Worm (Caenorhabditis elegans) whole organism, L1 larva: ENCODE measurements around the gene F29A7.4.
A peak's percentile ranks its signal among the peaks of the same experiment; 100 is the strongest.

ENCODE experiments used
- F16B12.6 ChIP-seq: fragments of 150-350 bp; optimal IDR thresholded peaks from 2 replicates; lab custom pipeline; 2014; ENCODE audit warnings: missing biosample characterization, missing genetic modification characterization
- aly-2 ChIP-seq: fragments of 150-350 bp; optimal IDR thresholded peaks from 2 replicates; lab custom pipeline; 2014; ENCODE audit warnings: missing biosample characterization, missing genetic modification characterization
- ama-1 ChIP-seq: fragments of 150-350 bp; optimal IDR thresholded peaks from 2 replicates; lab custom pipeline; 2014
- ceh-63 ChIP-seq: fragments of 200-800 bp; sonication (Bioruptor generic); optimal IDR thresholded peaks from 2 replicates; lab custom pipeline; 2018; ENCODE audit warnings: mild to moderate bottlenecking, missing genetic modification characterization, missing compliant biosample characterization
- ceh-82 ChIP-seq, 3 experiments: fragments of 150-350 bp in 1 of 3; sonication (generic microtip) in 2 of 3; optimal IDR thresholded peaks; 2 replicates each; lab custom pipeline; 2014 to 2017; ENCODE audit warnings: missing biosample characterization in 3 of 3, missing genetic modification characterization in 3 of 3
- ceh-88 ChIP-seq: fragments of 200-800 bp; sonication (Bioruptor generic); IDR thresholded peaks from 2 replicates; pipeline ENCODE4 v1.3.6; 2022; ENCODE audit warnings: missing genetic modification characterization, missing compliant biosample characterization
- dpl-1 ChIP-seq, 3 experiments: fragments of 150-350 bp in 2 of 3; sonication (generic microtip) in 1 of 3; optimal IDR thresholded peaks; 2 replicates each; lab custom pipeline; 2014 to 2017; ENCODE audit warnings: missing biosample characterization in 3 of 3, missing genetic modification characterization in 3 of 3, missing genetic modification reagents in 3 of 3
- efl-1 ChIP-seq, 4 experiments: fragments of 150-350 bp; optimal IDR thresholded peaks in 3 of 4; peaks in 1 of 4; 1 replicate in 1 of 4; 2 replicates in 3 of 4; lab custom pipeline; 2014; ENCODE audit warnings: missing biosample characterization in 2 of 4, missing genetic modification characterization in 2 of 4, missing genetic modification reagents in 2 of 4
- efl-3 ChIP-seq: fragments of 200-800 bp; sonication (Bioruptor generic); optimal IDR thresholded peaks from 2 replicates; lab custom pipeline; 2018; ENCODE audit warnings: mild to moderate bottlenecking, missing genetic modification characterization, missing compliant biosample characterization
- elt-2 ChIP-seq: sonication (generic microtip); optimal IDR thresholded peaks from 2 replicates; lab custom pipeline; 2016; ENCODE audit warnings: missing genetic modification characterization, mild to moderate bottlenecking, inconsistent platforms, missing compliant biosample characterization, missing genetic modification reagents
- fkh-10 ChIP-seq: sonication (generic microtip); optimal IDR thresholded peaks from 2 replicates; lab custom pipeline; 2017; ENCODE audit warnings: missing biosample characterization, missing genetic modification reagents, missing genetic modification characterization
- fkh-4 ChIP-seq: sonication (generic microtip); optimal IDR thresholded peaks from 2 replicates; lab custom pipeline; 2016; ENCODE audit warnings: missing compliant biosample characterization, missing genetic modification characterization, borderline replicate concordance
- fkh-8 ChIP-seq: sonication (generic microtip); optimal IDR thresholded peaks from 2 replicates; lab custom pipeline; 2016; ENCODE audit warnings: mild to moderate bottlenecking, missing genetic modification characterization, missing compliant biosample characterization
- hlh-17 ChIP-seq: fragments of 200-800 bp; sonication (Bioruptor generic); optimal IDR thresholded peaks from 2 replicates; lab custom pipeline; 2018; ENCODE audit warnings: missing genetic modification characterization, mild to moderate bottlenecking, missing compliant biosample characterization, moderate library complexity, borderline replicate concordance
- jun-1 ChIP-seq: fragments of 150-350 bp; optimal IDR thresholded peaks from 2 replicates; lab custom pipeline; 2014; ENCODE audit warnings: missing biosample characterization, missing genetic modification reagents, missing genetic modification characterization
- lin-13 ChIP-seq: fragments of 150-350 bp; optimal IDR thresholded peaks from 2 replicates; lab custom pipeline; 2014; ENCODE audit warnings: missing biosample characterization, missing genetic modification reagents, missing genetic modification characterization
- lin-14 ChIP-seq: fragments of 200-800 bp; sonication (Bioruptor generic); optimal IDR thresholded peaks from 2 replicates; lab custom pipeline; 2018; ENCODE audit warnings: mild to moderate bottlenecking, missing genetic modification characterization, moderate library complexity, missing compliant biosample characterization
- lin-15B ChIP-seq: fragments of 150-350 bp; sonication (generic microtip); optimal IDR thresholded peaks from 3 replicates; lab custom pipeline; 2014; ENCODE audit warnings: missing biosample characterization, missing genetic modification characterization
- lin-35 ChIP-seq, 2 experiments: fragments of 150-350 bp; optimal IDR thresholded peaks; 2 replicates each; lab custom pipeline; 2014; ENCODE audit warnings: missing biosample characterization in 2 of 2, missing genetic modification characterization in 2 of 2, missing genetic modification reagents in 2 of 2
- lin-39 ChIP-seq: fragments of 150-350 bp; optimal IDR thresholded peaks from 2 replicates; lab custom pipeline; 2014; ENCODE audit warnings: missing biosample characterization, missing genetic modification reagents, missing genetic modification characterization
- lsy-2 ChIP-seq, 2 experiments: fragments of 150-350 bp; optimal IDR thresholded peaks; 2 replicates each; lab custom pipeline; 2014; ENCODE audit warnings: missing biosample characterization in 2 of 2, missing genetic modification characterization in 2 of 2
- mdl-1 ChIP-seq, 2 experiments: fragments of 150-350 bp; optimal IDR thresholded peaks; 2 replicates each; lab custom pipeline; 2014 to 2017; ENCODE audit warnings: missing biosample characterization in 2 of 2, missing genetic modification characterization in 2 of 2, inconsistent platforms in 1 of 2
- mef-2 ChIP-seq: fragments of 150-350 bp; optimal IDR thresholded peaks from 2 replicates; lab custom pipeline; 2014; ENCODE audit warnings: missing biosample characterization, missing genetic modification characterization
- mep-1 ChIP-seq: fragments of 150-350 bp; optimal IDR thresholded peaks from 2 replicates; lab custom pipeline; 2014; ENCODE audit warnings: missing biosample characterization, missing genetic modification characterization
- nhr-28 ChIP-seq: fragments of 150-350 bp; optimal IDR thresholded peaks from 2 replicates; lab custom pipeline; 2014; ENCODE audit warnings: missing biosample characterization, missing genetic modification characterization
- nhr-47 ChIP-seq: sonication (generic microtip); optimal IDR thresholded peaks from 2 replicates; lab custom pipeline; 2016; ENCODE audit warnings: mild to moderate bottlenecking, missing genetic modification characterization, moderate library complexity, missing compliant biosample characterization
- nhr-71 ChIP-seq: sonication (generic microtip); optimal IDR thresholded peaks from 2 replicates; lab custom pipeline; 2016; ENCODE audit warnings: mild to moderate bottlenecking, missing genetic modification characterization, moderate library complexity, missing compliant biosample characterization
- nhr-77 ChIP-seq: fragments of 150-350 bp; optimal IDR thresholded peaks from 2 replicates; lab custom pipeline; 2014; ENCODE audit warnings: missing biosample characterization, missing genetic modification characterization
- nhr-85 ChIP-seq: sonication (generic microtip); peaks from one replicate; lab custom pipeline; 2016; ENCODE audit warnings: missing genetic modification characterization, inconsistent platforms, missing compliant biosample characterization
- pax-3 ChIP-seq: fragments of 200-800 bp; sonication (Bioruptor generic); optimal IDR thresholded peaks from 2 replicates; lab custom pipeline; 2018; ENCODE audit warnings: mild to moderate bottlenecking, missing genetic modification characterization, moderate library complexity, missing compliant biosample characterization
- rnt-1 ChIP-seq: sonication (generic microtip); optimal IDR thresholded peaks from 2 replicates; lab custom pipeline; 2016; ENCODE audit warnings: mild to moderate bottlenecking, missing genetic modification characterization, moderate library complexity, missing compliant biosample characterization
- snu-23 ChIP-seq: sonication (generic microtip); optimal IDR thresholded peaks from 2 replicates; lab custom pipeline; 2016; ENCODE audit warnings: missing genetic modification characterization, missing compliant biosample characterization
- swsn-7 ChIP-seq: sonication (generic microtip); optimal IDR thresholded peaks from 2 replicates; lab custom pipeline; 2016; ENCODE audit warnings: missing genetic modification characterization, missing compliant biosample characterization
- tlp-1 ChIP-seq: fragments of 150-350 bp; optimal IDR thresholded peaks from 2 replicates; lab custom pipeline; 2014; ENCODE audit warnings: missing biosample characterization, missing genetic modification characterization
- unc-130 ChIP-seq: fragments of 150-350 bp; optimal IDR thresholded peaks from 2 replicates; lab custom pipeline; 2017; ENCODE audit warnings: missing biosample characterization, missing genetic modification characterization, inconsistent platforms
- unc-62 ChIP-seq: fragments of 150-350 bp; optimal IDR thresholded peaks from 2 replicates; lab custom pipeline; 2014; ENCODE audit warnings: missing biosample characterization, missing genetic modification reagents, missing genetic modification characterization
- unc-98 ChIP-seq: fragments of 200-800 bp; sonication (Bioruptor generic); IDR thresholded peaks from 2 replicates; pipeline ENCODE4 v1.3.6; 2022; ENCODE audit warnings: missing genetic modification characterization, missing compliant biosample characterization

Gene F29A7.4

ce11 chrII:2730647-2731046 lies 19.2 kb upstream of the F29A7.4 start:
- TF ChIP-seq unc-130 (tag; lab: Kevin White, UChicago) (no peak), lin-39 (no peak), ceh-88 (no peak), nhr-47 (tag; lab: Kevin White, UChicago) (no peak), fkh-10 (peak; percentile 63), ama-1 (no peak), efl-3 (no peak), lin-14 (GFP tag; lab: Kevin White, UChicago) (peak; percentile 34), hlh-17 (no peak), lin-15B (tag; lab: Kevin White, UChicago) (no peak)

- TF ChIP-seq snu-23: no peak
Measured at ce11 chrII:2734266-2734665, 15.5 kb upstream of the F29A7.4 start.

ce11 chrII:2734735-2735134 lies 15.1 kb upstream of the F29A7.4 start:
- TF ChIP-seq nhr-77 (tag; lab: Kevin White, UChicago) (no peak), rnt-1 (tag; lab: Kevin White, UChicago) (peak; percentile 51), swsn-7 (peak; percentile 7), ceh-63 (no peak), nhr-71 (tag; lab: Kevin White, UChicago) (peak; percentile 44), pax-3 (tag; lab: Kevin White, UChicago) (no peak), nhr-85 (tag; lab: Kevin White, UChicago) (peak; percentile 53), fkh-10 (no peak), nhr-47 (tag; lab: Kevin White, UChicago) (peak; percentile 19), ceh-88 (no peak), fkh-4 (tag; lab: Kevin White, UChicago) (no peak), tlp-1 (tag; lab: Kevin White, UChicago) (no peak), unc-98 (no peak), lin-39 (no peak), mef-2 (tag; lab: Kevin White, UChicago) (no peak), snu-23 (peak; percentile 33), aly-2 (tag; lab: Kevin White, UChicago) (no peak), ceh-82 (tag; optimal IDR thresholded peaks at IDR 0.05; lab: Kevin White, UChicago) (peak in 1 of 3 experiments; percentile 61), lsy-2 (tag; optimal IDR thresholded peaks at IDR 0.05; lab: Kevin White, UChicago) (peak in 1 of 2 experiments; percentile 38), lin-35 (GFP tag; optimal IDR thresholded peaks at IDR 0.05; lab: Kevin White, UChicago) (peak in 1 of 2 experiments; percentile 4), fkh-8 (tag; lab: Kevin White, UChicago) (peak; percentile 5), elt-2 (no peak), mep-1 (peak; percentile 22), unc-62 (GFP tag; lab: Kevin White, UChicago) (no peak), dpl-1 (GFP tag; optimal IDR thresholded peaks at IDR 0.05; lab: Kevin White, UChicago) (peak in 2 of 3 experiments; percentile 12 to 21), lin-14 (GFP tag; lab: Kevin White, UChicago) (peak; percentile 88), efl-1 (optimal IDR thresholded peaks at IDR 0.05; lab: Kevin White, UChicago) (peak; percentile 40 to 44), efl-1 (GFP tag; optimal IDR thresholded peaks at IDR 0.05 in 1 of 2; lab: Kevin White, UChicago) (peak; percentile 0 to 93), lin-13 (GFP tag; lab: Kevin White, UChicago) (no peak)

ce11 chrII:2735192-2735591 lies 14.6 kb upstream of the F29A7.4 start, which contains the start of gene wdr-31:
Gene wdr-31 (minus strand): TSS chrII:2735292.
- peak; percentile 39 for TF ChIP-seq fkh-8 (tag; lab: Kevin White, UChicago)
- TF ChIP-seq nhr-47 (tag; lab: Kevin White, UChicago): no peak

ce11 chrII:2735644-2736043 lies 14.2 kb upstream of the F29A7.4 start:
- TF ChIP-seq rnt-1 (tag; lab: Kevin White, UChicago) (peak; percentile 0), efl-1 (optimal IDR thresholded peaks at IDR 0.05; lab: Kevin White, UChicago) (no peak), efl-1 (GFP tag; optimal IDR thresholded peaks at IDR 0.05 in 1 of 2; lab: Kevin White, UChicago) (peak in 1 of 2 experiments; percentile 24), jun-1 (tag; lab: Kevin White, UChicago) (no peak), nhr-28 (tag; lab: Kevin White, UChicago) (no peak), fkh-10 (no peak), mdl-1 (tag; optimal IDR thresholded peaks at IDR 0.05; lab: Kevin White, UChicago) (no peak), F16B12.6 (tag; lab: Kevin White, UChicago) (no peak)
